Worm (Caenorhabditis elegans) whole organism, L2 larva: Measurements from ENCODE around the gene cal-2.
A peak's percentile ranks its signal among the peaks of the same experiment; 100 is the strongest.

Source experiments
- C34F6.9 ChIP-seq: fragments of 150-350 bp; optimal IDR thresholded peaks from 2 replicates; lab custom pipeline; 2014; ENCODE audit warnings: missing biosample characterization, missing genetic modification characterization
- F13H6.1 ChIP-seq: sonication (generic microtip); optimal IDR thresholded peaks from 2 replicates; lab custom pipeline; 2016; ENCODE audit warnings: missing genetic modification characterization, missing compliant biosample characterization
- Y55F3AM.14 ChIP-seq: fragments of 200-800 bp; sonication (Bioruptor generic); optimal IDR thresholded peaks from 2 replicates; lab custom pipeline; 2018; ENCODE audit warnings: mild to moderate bottlenecking, missing genetic modification characterization, missing compliant biosample characterization
- ZK546.5 ChIP-seq: sonication (generic microtip); optimal IDR thresholded peaks from 2 replicates; lab custom pipeline; 2017; ENCODE audit warnings: missing biosample characterization, missing genetic modification characterization
- aly-2 ChIP-seq: fragments of 150-350 bp; optimal IDR thresholded peaks from 2 replicates; lab custom pipeline; 2014; ENCODE audit warnings: missing biosample characterization, missing genetic modification characterization
- ama-1 ChIP-seq: fragments of 150-350 bp; optimal IDR thresholded peaks from 2 replicates; lab custom pipeline; 2018; ENCODE audit warnings: inconsistent platforms
- ceh-16 ChIP-seq: fragments of 150-350 bp; optimal IDR thresholded peaks from 2 replicates; lab custom pipeline; 2014; ENCODE audit warnings: missing biosample characterization, missing genetic modification characterization
- ceh-82 ChIP-seq: fragments of 150-350 bp; optimal IDR thresholded peaks from 2 replicates; lab custom pipeline; 2014; ENCODE audit warnings: missing biosample characterization, missing genetic modification characterization
- crh-2 ChIP-seq: sonication (generic microtip); optimal IDR thresholded peaks from 2 replicates; lab custom pipeline; 2017; ENCODE audit warnings: missing biosample characterization, missing genetic modification characterization
- dmd-4 ChIP-seq: sonication (generic microtip); optimal IDR thresholded peaks from 2 replicates; lab custom pipeline; 2017; ENCODE audit warnings: missing biosample characterization, missing genetic modification characterization
- egl-27 ChIP-seq: sonication (generic microtip); optimal IDR thresholded peaks from 3 replicates; lab custom pipeline; 2017; ENCODE audit warnings: missing biosample characterization, missing genetic modification reagents, missing genetic modification characterization
- elt-1 ChIP-seq: fragments of 150-350 bp; optimal IDR thresholded peaks from 2 replicates; lab custom pipeline; 2014; ENCODE audit warnings: missing biosample characterization, missing genetic modification characterization
- elt-3 ChIP-seq: sonication (generic microtip); optimal IDR thresholded peaks from 2 replicates; lab custom pipeline; 2017; ENCODE audit warnings: missing biosample characterization, missing genetic modification characterization
- gmeb-1 ChIP-seq: fragments of 150-350 bp; optimal IDR thresholded peaks from 2 replicates; lab custom pipeline; 2014; ENCODE audit warnings: missing biosample characterization, missing genetic modification characterization
- lin-11 ChIP-seq: fragments of 150-350 bp; sonication (generic microtip); optimal IDR thresholded peaks from 2 replicates; lab custom pipeline; 2014; ENCODE audit warnings: missing biosample characterization, missing genetic modification characterization, inconsistent platforms, mixed read lengths
- lin-13 ChIP-seq: fragments of 150-350 bp; optimal IDR thresholded peaks from 2 replicates; lab custom pipeline; 2014; ENCODE audit warnings: missing biosample characterization, missing genetic modification reagents, missing genetic modification characterization
- lin-39 ChIP-seq: fragments of 150-350 bp; optimal IDR thresholded peaks from 2 replicates; lab custom pipeline; 2014; ENCODE audit warnings: missing biosample characterization, missing genetic modification reagents, missing genetic modification characterization
- lsy-2 ChIP-seq, 2 experiments: fragments of 150-350 bp in 1 of 2; sonication (generic microtip) in 1 of 2; optimal IDR thresholded peaks; 2 replicates each; lab custom pipeline; 2014 to 2017; ENCODE audit warnings: missing biosample characterization in 2 of 2, missing genetic modification characterization in 2 of 2
- mab-5 ChIP-seq: fragments of 150-350 bp; optimal IDR thresholded peaks from 2 replicates; lab custom pipeline; 2014; ENCODE audit warnings: missing biosample characterization, missing genetic modification characterization
- nhr-10 ChIP-seq: sonication (generic microtip); optimal IDR thresholded peaks from 2 replicates; lab custom pipeline; 2017; ENCODE audit warnings: missing biosample characterization, missing genetic modification characterization
- nhr-11 ChIP-seq: fragments of 150-350 bp; optimal IDR thresholded peaks from 2 replicates; lab custom pipeline; 2014; ENCODE audit warnings: missing biosample characterization, missing genetic modification characterization
- nhr-129 ChIP-seq: fragments of 150-350 bp; optimal IDR thresholded peaks from 2 replicates; lab custom pipeline; 2014; ENCODE audit warnings: missing biosample characterization, missing genetic modification characterization
- nhr-21 ChIP-seq: fragments of 150-350 bp; optimal IDR thresholded peaks from 2 replicates; lab custom pipeline; 2014; ENCODE audit warnings: missing biosample characterization, missing genetic modification characterization
- nhr-23 ChIP-seq: fragments of 150-350 bp; optimal IDR thresholded peaks from 2 replicates; lab custom pipeline; 2014; ENCODE audit warnings: missing biosample characterization, missing genetic modification reagents, missing genetic modification characterization
- nhr-237 ChIP-seq: fragments of 150-350 bp; optimal IDR thresholded peaks from 2 replicates; lab custom pipeline; 2014; ENCODE audit warnings: missing biosample characterization, missing genetic modification characterization
- nhr-25 ChIP-seq: fragments of 150-350 bp; sonication (generic microtip); optimal IDR thresholded peaks from 3 replicates; lab custom pipeline; 2014; ENCODE audit warnings: missing biosample characterization, missing genetic modification characterization
- nhr-6 ChIP-seq: fragments of 150-350 bp; optimal IDR thresholded peaks from 2 replicates; lab custom pipeline; 2014; ENCODE audit warnings: missing biosample characterization, missing genetic modification characterization
- sem-4 ChIP-seq: fragments of 150-350 bp; optimal IDR thresholded peaks from 2 replicates; lab custom pipeline; 2014; ENCODE audit warnings: missing biosample characterization, missing genetic modification reagents, missing genetic modification characterization
- skn-1 ChIP-seq: sonication (generic microtip); optimal IDR thresholded peaks from 2 replicates; lab custom pipeline; 2017; ENCODE audit warnings: missing biosample characterization, missing genetic modification characterization
- sma-9 ChIP-seq, 2 experiments: fragments of 150-350 bp in 1 of 2; sonication (generic microtip) in 1 of 2; optimal IDR thresholded peaks; 2 replicates each; lab custom pipeline; 2014 to 2016; ENCODE audit warnings: missing genetic modification characterization in 2 of 2, mild to moderate bottlenecking in 1 of 2, missing biosample characterization in 1 of 2, missing compliant biosample characterization in 1 of 2, missing genetic modification reagents in 1 of 2, moderate library complexity in 1 of 2
- snpc-4 ChIP-seq: fragments of 150-350 bp; optimal IDR thresholded peaks from 2 replicates; lab custom pipeline; 2014; ENCODE audit warnings: missing biosample characterization, missing genetic modification characterization
- unc-55 ChIP-seq: fragments of 150-350 bp; sonication (generic microtip); optimal IDR thresholded peaks from 3 replicates; lab custom pipeline; 2014; ENCODE audit warnings: missing biosample characterization, missing genetic modification reagents, missing genetic modification characterization
- zag-1 ChIP-seq: fragments of 150-350 bp; optimal IDR thresholded peaks from 2 replicates; lab custom pipeline; 2014; ENCODE audit warnings: missing biosample characterization, missing genetic modification characterization
- ztf-1 ChIP-seq: fragments of 200-800 bp; sonication (Bioruptor generic); conservative IDR thresholded peaks from 2 replicates; pipeline ENCODE4 v1.3.6; 2022; ENCODE audit warnings: missing genetic modification characterization, missing compliant biosample characterization
- ztf-11 ChIP-seq: sonication (generic microtip); optimal IDR thresholded peaks from 2 replicates; lab custom pipeline; 2017; ENCODE audit warnings: missing biosample characterization, missing genetic modification characterization
- ztf-4 ChIP-seq: fragments of 150-350 bp; optimal IDR thresholded peaks from 2 replicates; lab custom pipeline; 2014; ENCODE audit warnings: missing biosample characterization, missing genetic modification characterization

cal-2 gene

ce11 chrII:8997479-8997878 is 37.0 kb downstream of the cal-2 start, which contains the start of the genes F44G4.3 and tdp-1:
F44G4.3 (minus strand) TSS chrII:8997662.
tdp-1 (plus strand) TSS chrII:8997825.
- TF ChIP-seq F13H6.1 (tag; lab: Kevin White, UChicago) (no peak), elt-3 (no peak), lin-13 (GFP tag; lab: Kevin White, UChicago) (no peak), snpc-4 (no peak), nhr-129 (tag; lab: Kevin White, UChicago) (peak; percentile 18), ceh-16 (tag; lab: Kevin White, UChicago) (no peak), ama-1 (lab: Kevin White, UChicago) (no peak), lsy-2 (tag; optimal IDR thresholded peaks at IDR 0.05; lab: Kevin White, UChicago) (peak; percentile 55 to 94), sem-4 (tag; lab: Kevin White, UChicago) (no peak), dmd-4 (tag; lab: Kevin White, UChicago) (no peak), nhr-6 (tag; lab: Kevin White, UChicago) (no peak), nhr-10 (tag; lab: Kevin White, UChicago) (no peak), nhr-25 (tag; lab: Kevin White, UChicago) (no peak), elt-1 (no peak), lin-11 (tag; lab: Kevin White, UChicago) (no peak), gmeb-1 (no peak), unc-55 (GFP tag; lab: Kevin White, UChicago) (peak; percentile 68), nhr-21 (tag; lab: Kevin White, UChicago) (no peak), skn-1 (no peak), C34F6.9 (peak; percentile 67), ZK546.5 (tag; lab: Kevin White, UChicago) (no peak), nhr-11 (tag; lab: Kevin White, UChicago) (no peak)

ce11 chrII:9000331-9000730 is 39.8 kb downstream of the cal-2 start, which contains the start of gene F44G4.5:
F44G4.5 (minus strand) TSS chrII:9000431.
- TF ChIP-seq crh-2 (tag; lab: Kevin White, UChicago) (no peak), lin-11 (tag; lab: Kevin White, UChicago) (no peak), lin-13 (GFP tag; lab: Kevin White, UChicago) (no peak), ztf-4 (no peak), ztf-1 (GFP tag; lab: Robert Waterston, UW) (no peak), aly-2 (tag; lab: Kevin White, UChicago) (no peak), nhr-23 (tag; lab: Kevin White, UChicago) (no peak), ceh-82 (tag; lab: Kevin White, UChicago) (no peak)

DNA sequence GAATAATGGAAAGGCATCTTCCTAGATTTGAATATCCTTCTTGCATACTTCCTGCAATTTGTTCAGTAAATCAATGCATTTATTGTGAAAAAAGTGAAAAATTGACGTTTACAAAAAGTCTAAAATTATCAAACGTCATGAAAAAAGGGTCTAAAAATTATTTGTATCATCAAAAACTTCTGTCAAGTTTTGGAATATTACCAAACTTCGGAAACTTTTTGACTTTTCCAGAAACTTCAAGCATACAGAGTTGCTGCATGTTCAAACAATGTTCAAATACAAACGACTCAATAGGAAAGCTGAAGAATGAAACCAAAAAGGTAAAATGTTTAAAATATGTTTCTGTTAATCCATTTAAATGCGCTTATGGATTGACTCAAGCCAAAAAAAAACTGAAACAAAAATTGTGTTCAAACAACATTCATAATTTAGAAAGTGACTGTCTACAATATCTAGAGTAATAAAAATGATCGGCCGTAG is 41.3 kb downstream of the cal-2 start, which contains the start of gene F44G4.6:
Gene F44G4.6 (minus strand): TSS at position 51 of the 480 bp plus-strand sequence.
- TF ChIP-seq ztf-4 (no peak), mab-5 (tag; lab: Kevin White, UChicago) (no peak), C34F6.9 (no peak), nhr-237 (no peak), lin-11 (tag; lab: Kevin White, UChicago) (no peak), nhr-129 (tag; lab: Kevin White, UChicago) (no peak), lin-39 (no peak), ztf-11 (tag; lab: Kevin White, UChicago) (no peak), Y55F3AM.14 (no peak), snpc-4 (no peak), nhr-21 (tag; lab: Kevin White, UChicago) (no peak), gmeb-1 (no peak), sma-9 (GFP tag; optimal IDR thresholded peaks at IDR 0.05; lab: Kevin White, UChicago) (no peak), sma-9 (tag; optimal IDR thresholded peaks at IDR 0.05; lab: Kevin White, UChicago) (no peak), nhr-10 (tag; lab: Kevin White, UChicago) (no peak), ceh-16 (tag; lab: Kevin White, UChicago) (no peak), zag-1 (tag; lab: Kevin White, UChicago) (no peak), egl-27 (tag; lab: Kevin White, UChicago) (no peak)

ce11 chrII:9005067-9005466 is 44.6 kb downstream of the cal-2 start, which contains the start of gene F44G4.7:
F44G4.7 (minus strand) TSS chrII:9005167.
- TF ChIP-seq lin-11 (tag; lab: Kevin White, UChicago), result no peak
